Fruit fly (Drosophila melanogaster) whole organism, embryonic: Measurements from ENCODE around the gene CG13086.

ENCODE experiments used
- Abd-B ChIP-seq: fragments of 200-800 bp; sonication (Bioruptor generic); optimal IDR thresholded peaks from 2 replicates; lab custom pipeline; 2018; ENCODE audit warnings: missing biosample characterization, mild to moderate bottlenecking, missing genetic modification characterization, moderate library complexity
- Ada2b ChIP-seq: fragments of 200-800 bp; sonication (Bioruptor generic); IDR thresholded peaks from 2 replicates; pipeline ENCODE4 v1.3.6; 2022; ENCODE audit warnings: missing biosample characterization, missing genetic modification characterization
- Adf1 ChIP-seq: fragments of 200-800 bp; sonication (Bioruptor generic); IDR thresholded peaks from 2 replicates; pipeline ENCODE4 v1.3.6; 2022; ENCODE audit warnings: missing biosample characterization, missing genetic modification characterization
- CG10366 ChIP-seq: fragments of 200-800 bp; sonication (Bioruptor generic); IDR thresholded peaks from 2 replicates; pipeline ENCODE4 v1.3.6; 2022; ENCODE audit warnings: missing biosample characterization, missing genetic modification characterization
- CG10654 ChIP-seq: fragments of 200-800 bp; sonication (Bioruptor generic); optimal IDR thresholded peaks from 2 replicates; lab custom pipeline; 2016; ENCODE audit warnings: missing biosample characterization, missing genetic modification characterization
- CG11695 ChIP-seq: fragments of 200-800 bp; sonication (Bioruptor generic); IDR thresholded peaks from 3 replicates; pipeline ENCODE4 v1.3.6; 2022; ENCODE audit warnings: missing biosample characterization, missing genetic modification characterization
- CG11696 ChIP-seq: fragments of 200-800 bp; sonication (Bioruptor generic); IDR thresholded peaks from 2 replicates; pipeline ENCODE4 v1.3.6; 2022; ENCODE audit warnings: missing biosample characterization, missing genetic modification characterization
- CG14014 ChIP-seq: fragments of 200-800 bp; sonication (Bioruptor generic); IDR thresholded peaks from 2 replicates; pipeline ENCODE4 v1.3.6; 2022; ENCODE audit warnings: missing biosample characterization, missing genetic modification characterization
- CG17186 ChIP-seq: fragments of 200-800 bp; sonication (Bioruptor generic); optimal IDR thresholded peaks from 3 replicates; lab custom pipeline; 2017; ENCODE audit warnings: missing biosample characterization, missing genetic modification reagents, missing genetic modification characterization
- CG17361 ChIP-seq: fragments of 200-800 bp; sonication (Bioruptor generic); IDR thresholded peaks from 3 replicates; pipeline ENCODE4 v1.3.6; 2022; ENCODE audit warnings: missing biosample characterization, missing genetic modification characterization
- CG2116 ChIP-seq: fragments of 200-800 bp; sonication (Bioruptor generic); optimal IDR thresholded peaks from 3 replicates; lab custom pipeline; 2018; ENCODE audit warnings: missing biosample characterization, mild to moderate bottlenecking, missing genetic modification characterization
- CG32772 ChIP-seq: fragments of 200-800 bp; sonication (Bioruptor generic); IDR thresholded peaks from 2 replicates; pipeline ENCODE4 v1.3.6; 2022; ENCODE audit warnings: missing biosample characterization, missing genetic modification characterization
- CG4424 ChIP-seq: fragments of 200-800 bp; sonication (Bioruptor generic); optimal IDR thresholded peaks from 3 replicates; lab custom pipeline; 2016; ENCODE audit warnings: missing biosample characterization, missing genetic modification characterization
- CG6654 ChIP-seq: fragments of 200-800 bp; sonication (Bioruptor generic); optimal IDR thresholded peaks from 2 replicates; lab custom pipeline; 2017; ENCODE audit warnings: missing biosample characterization, mild to moderate bottlenecking, missing genetic modification characterization
- CG7357 ChIP-seq: fragments of 200-800 bp; sonication (Bioruptor generic); IDR thresholded peaks from 3 replicates; pipeline ENCODE4 v1.3.6; 2022; ENCODE audit warnings: missing biosample characterization, missing genetic modification characterization
- CG7839 ChIP-seq: fragments of 200-800 bp; sonication (Bioruptor generic); optimal IDR thresholded peaks from 3 replicates; lab custom pipeline; 2018; ENCODE audit warnings: missing biosample characterization, mild to moderate bottlenecking, missing genetic modification characterization, moderate library complexity
- CG7963 ChIP-seq: fragments of 200-800 bp; sonication (Bioruptor generic); IDR thresholded peaks from 3 replicates; pipeline ENCODE4 v1.3.6; 2022; ENCODE audit warnings: missing biosample characterization, missing genetic modification characterization; ENCODE audit not compliant: partially characterized antibody
- CTCF ChIP-seq: fragments of 200-800 bp; sonication (Bioruptor generic); optimal IDR thresholded peaks from 2 replicates; lab custom pipeline; 2017; ENCODE audit warnings: missing biosample characterization, mild to moderate bottlenecking, missing genetic modification characterization, moderate library complexity
- Dek ChIP-seq: fragments of 200-800 bp; sonication (Bioruptor generic); optimal IDR thresholded peaks from 3 replicates; lab custom pipeline; 2019; ENCODE audit warnings: missing biosample characterization, mild to moderate bottlenecking, missing genetic modification characterization, moderate library complexity
- Dref ChIP-seq: fragments of 200-800 bp; sonication (Bioruptor generic); IDR thresholded peaks from 2 replicates; pipeline ENCODE4 v1.3.6; 2022; ENCODE audit warnings: missing biosample characterization, missing genetic modification characterization
- Gug ChIP-seq: fragments of 200-800 bp; sonication (Bioruptor generic); IDR thresholded peaks from 4 replicates; pipeline ENCODE4 v1.3.6; 2022; ENCODE audit warnings: missing biosample characterization, missing genetic modification characterization
- HHEX ChIP-seq: fragments of 200-800 bp; sonication (Bioruptor generic); optimal IDR thresholded peaks from 3 replicates; lab custom pipeline; 2017; ENCODE audit warnings: missing biosample characterization, mild to moderate bottlenecking, missing genetic modification characterization, missing genetic modification reagents
- Hmr ChIP-seq: fragments of 200-800 bp; sonication (Bioruptor generic); optimal IDR thresholded peaks from 3 replicates; lab custom pipeline; 2017; ENCODE audit warnings: mild to moderate bottlenecking, missing biosample characterization, missing genetic modification reagents, missing genetic modification characterization
- Meics ChIP-seq: fragments of 200-800 bp; sonication (Bioruptor generic); optimal IDR thresholded peaks from 2 replicates; lab custom pipeline; 2017; ENCODE audit warnings: missing biosample characterization, mild to moderate bottlenecking, missing genetic modification characterization
- Myb ChIP-seq: fragments of 200-800 bp; sonication (Bioruptor generic); optimal IDR thresholded peaks from 2 replicates; lab custom pipeline; 2016; ENCODE audit warnings: missing biosample characterization, missing genetic modification characterization
- NK7.1 ChIP-seq: fragments of 200-800 bp; sonication (Bioruptor generic); optimal IDR thresholded peaks from 3 replicates; lab custom pipeline; 2016; ENCODE audit warnings: missing biosample characterization, missing genetic modification characterization
- Ptx1 ChIP-seq: fragments of 200-800 bp; sonication (Bioruptor generic); IDR thresholded peaks from 2 replicates; pipeline ENCODE4 v1.3.6; 2022; ENCODE audit warnings: missing biosample characterization, missing genetic modification characterization
- Ravus ChIP-seq: fragments of 200-800 bp; sonication (Bioruptor generic); IDR thresholded peaks from 2 replicates; pipeline ENCODE4 v1.3.6; 2022; ENCODE audit warnings: missing biosample characterization, missing genetic modification characterization
- Side ChIP-seq: fragments of 200-800 bp; sonication (Bioruptor generic); optimal IDR thresholded peaks from 2 replicates; lab custom pipeline; 2016; ENCODE audit warnings: missing biosample characterization, missing genetic modification characterization
- Sox102F ChIP-seq: fragments of 200-800 bp; sonication (Bioruptor generic); optimal IDR thresholded peaks from 2 replicates; lab custom pipeline; 2018; ENCODE audit warnings: missing biosample characterization, mild to moderate bottlenecking, missing genetic modification characterization, moderate library complexity
- Taf1 ChIP-seq: fragments of 200-800 bp; sonication (Bioruptor generic); IDR thresholded peaks from 2 replicates; pipeline ENCODE4 v1.3.6; 2022; ENCODE audit warnings: missing biosample characterization, missing genetic modification characterization
- Usf ChIP-seq: fragments of 200-800 bp; sonication (Bioruptor generic); optimal IDR thresholded peaks from 2 replicates; lab custom pipeline; 2017; ENCODE audit warnings: missing genotype, missing biosample characterization, missing genetic modification characterization
- dmrt99B ChIP-seq: fragments of 200-800 bp; sonication (Bioruptor generic); optimal IDR thresholded peaks from 2 replicates; lab custom pipeline; 2018; ENCODE audit warnings: missing biosample characterization, mild to moderate bottlenecking, missing genetic modification characterization, moderate library complexity
- dpn ChIP-seq, 2 experiments: fragments of 200-800 bp; sonication (Bioruptor generic); optimal IDR thresholded peaks; 3 replicates each; lab custom pipeline; 2016; ENCODE audit warnings: missing biosample characterization in 2 of 2, missing genetic modification characterization in 2 of 2
- dysf ChIP-seq: fragments of 200-800 bp; sonication (Bioruptor generic); IDR thresholded peaks from 3 replicates; pipeline ENCODE4 v1.3.6; 2022; ENCODE audit warnings: missing biosample characterization, missing genetic modification characterization
- exex ChIP-seq: fragments of 200-800 bp; sonication (Bioruptor generic); optimal IDR thresholded peaks from 4 replicates; lab custom pipeline; 2018; ENCODE audit warnings: missing biosample characterization, mild to moderate bottlenecking, missing genetic modification characterization, moderate library complexity
- eyg ChIP-seq: fragments of 200-800 bp; sonication (Bioruptor generic); optimal IDR thresholded peaks from 3 replicates; lab custom pipeline; 2016; ENCODE audit warnings: missing biosample characterization, missing genetic modification characterization
- gsb ChIP-seq: fragments of 200-800 bp; sonication (Bioruptor generic); IDR thresholded peaks from 2 replicates; pipeline ENCODE4 v1.3.6; 2022; ENCODE audit warnings: missing biosample characterization, missing genetic modification characterization
- hb ChIP-seq: fragments of 200-800 bp; sonication (Bioruptor generic); IDR thresholded peaks from 3 replicates; pipeline ENCODE4 v1.3.6; 2022; ENCODE audit warnings: missing biosample characterization, missing genetic modification characterization; ENCODE audit not compliant: partially characterized antibody
- insv ChIP-seq, 2 experiments: fragments of 200-800 bp; sonication (Bioruptor generic); optimal IDR thresholded peaks; 3 replicates each; lab custom pipeline; 2016 to 2018; ENCODE audit warnings: missing biosample characterization in 2 of 2, missing genetic modification characterization in 2 of 2
- mam ChIP-seq: fragments of 200-800 bp; sonication (Bioruptor generic); optimal IDR thresholded peaks from 3 replicates; lab custom pipeline; 2016; ENCODE audit warnings: missing biosample characterization, missing genetic modification characterization
- oc ChIP-seq: fragments of 200-800 bp; sonication (Bioruptor generic); optimal IDR thresholded peaks from 2 replicates; lab custom pipeline; 2018; ENCODE audit warnings: missing biosample characterization, mild to moderate bottlenecking, missing genetic modification characterization, moderate library complexity
- pnt ChIP-seq: fragments of 200-800 bp; sonication (Bioruptor generic); optimal IDR thresholded peaks from 3 replicates; lab custom pipeline; 2016; ENCODE audit warnings: missing biosample characterization, missing genetic modification characterization
- pum ChIP-seq: fragments of 200-800 bp; sonication (Bioruptor generic); optimal IDR thresholded peaks from 2 replicates; lab custom pipeline; 2016; ENCODE audit warnings: missing biosample characterization, missing genetic modification characterization
- scrt ChIP-seq: fragments of 200-800 bp; sonication (Bioruptor generic); optimal IDR thresholded peaks from 2 replicates; lab custom pipeline; 2018; ENCODE audit warnings: missing biosample characterization, mild to moderate bottlenecking, missing genetic modification characterization, moderate library complexity
- sens ChIP-seq: fragments of 200-800 bp; sonication (Bioruptor generic); peaks from one replicate; lab custom pipeline; 2016; ENCODE audit warnings: missing biosample characterization, missing genetic modification characterization
- slou ChIP-seq: fragments of 200-800 bp; sonication (Bioruptor generic); optimal IDR thresholded peaks from 3 replicates; lab custom pipeline; 2016; ENCODE audit warnings: missing biosample characterization, missing genetic modification characterization
- sug ChIP-seq: fragments of 200-800 bp; optimal IDR thresholded peaks from 2 replicates; lab custom pipeline; 2019; ENCODE audit warnings: missing biosample characterization, mild to moderate bottlenecking, missing genetic modification characterization, moderate library complexity
- unc-4 ChIP-seq: fragments of 200-800 bp; sonication (Bioruptor generic); IDR thresholded peaks from 2 replicates; pipeline ENCODE4 v1.3.6; 2022; ENCODE audit warnings: missing biosample characterization, missing genetic modification characterization; ENCODE audit not compliant: partially characterized antibody
- usp ChIP-seq: fragments of >200 bp; optimal IDR thresholded peaks from 2 replicates; lab custom pipeline; 2017; ENCODE audit warnings: missing biosample characterization, missing genetic modification characterization
- wdn ChIP-seq: fragments of 200-800 bp; sonication (Bioruptor generic); IDR thresholded peaks from 2 replicates; pipeline ENCODE4 v1.3.6; 2022; ENCODE audit warnings: missing biosample characterization, missing genetic modification characterization
- z ChIP-seq: fragments of 200-800 bp; sonication (Bioruptor generic); IDR thresholded peaks from 3 replicates; pipeline ENCODE4 v1.3.6; 2022; ENCODE audit warnings: missing biosample characterization, missing genetic modification characterization
- zf30C ChIP-seq: fragments of 200-800 bp; sonication (Bioruptor generic); optimal IDR thresholded peaks from 3 replicates; lab custom pipeline; 2018; ENCODE audit warnings: missing biosample characterization, mild to moderate bottlenecking, missing genetic modification characterization

The CG13086 gene

dm6 chr2L:19314589-19314988 is 49.6 kb upstream of the CG13086 start (continued):
- no peak for TF ChIP-seq gsb (GFP tag; lab: Robert Waterston, UW)
- no peak for TF ChIP-seq exex (tag; lab: Kevin White, UChicago)
- TF ChIP-seq oc (tag; lab: Kevin White, UChicago), result no peak
- no peak for TF ChIP-seq Meics
- TF ChIP-seq HHEX (GFP tag; lab: Kevin White, UChicago), result no peak
- no peak for TF ChIP-seq zf30C
- no peak for TF ChIP-seq dysf (GFP tag; lab: Robert Waterston, UW)
- TF ChIP-seq scrt (GFP tag; lab: Kevin White, UChicago), result no peak
- TF ChIP-seq CG17186, result no peak
- TF ChIP-seq pnt (GFP tag; lab: Kevin White, UChicago), result no peak
- TF ChIP-seq CG11696, result no peak
- TF ChIP-seq slou (GFP tag; lab: Kevin White, UChicago), result no peak
- TF ChIP-seq mam (GFP tag; lab: Kevin White, UChicago), result no peak
- TF ChIP-seq NK7.1 (GFP tag; lab: Kevin White, UChicago), result no peak
- peak; percentile 9 for TF ChIP-seq CG7839 (tag; lab: Kevin White, UChicago)
- TF ChIP-seq eyg (GFP tag; lab: Kevin White, UChicago), result no peak
- TF ChIP-seq Abd-B, result peak; percentile 1
- TF ChIP-seq hb (GFP tag; lab: Robert Waterston, UW), result no peak; the same call in 2 of the 3 replicates
- no peak for TF ChIP-seq Hmr (GFP tag; lab: Kevin White, UChicago)
- no peak for TF ChIP-seq Usf (GFP tag; lab: Kevin White, UChicago)
- no peak for TF ChIP-seq CG11695 (GFP tag; lab: Robert Waterston, UW)
- TF ChIP-seq z (GFP tag; lab: Robert Waterston, UW), result no peak
- TF ChIP-seq CG32772 (GFP tag; lab: Robert Waterston, UW), result no peak
- peak; percentile 17 for TF ChIP-seq dmrt99B (tag; lab: Kevin White, UChicago)
- peak in 1 of 2 experiments; percentile 15 for TF ChIP-seq dpn (GFP tag; optimal IDR thresholded peaks at IDR 0.05; lab: Kevin White, UChicago)
- TF ChIP-seq Ravus (GFP tag; lab: Robert Waterston, UW), result no peak
- peak; percentile 2 for TF ChIP-seq pum (GFP tag; lab: Kevin White, UChicago)
- no peak for TF ChIP-seq CG7963
- no peak for TF ChIP-seq Taf1 (GFP tag; lab: Robert Waterston, UW)
- TF ChIP-seq CG10654 (GFP tag; lab: Kevin White, UChicago), result no peak
- no peak for TF ChIP-seq Myb (GFP tag; lab: Kevin White, UChicago)
- peak; percentile 11 for TF ChIP-seq Sox102F
- no peak for TF ChIP-seq Dek (tag; lab: Kevin White, UChicago)
- no peak for TF ChIP-seq insv (GFP tag; optimal IDR thresholded peaks at IDR 0.05; lab: Kevin White, UChicago)
- no peak for TF ChIP-seq Dref
- TF ChIP-seq CG17361 (GFP tag; lab: Robert Waterston, UW), result 0 out of 3 replicates have a peak, but pooled peaks have one; percentile 25
- TF ChIP-seq Ada2b (GFP tag; lab: Robert Waterston, UW), result no peak
- no peak for TF ChIP-seq CG6654 (GFP tag; lab: Kevin White, UChicago)
- TF ChIP-seq Gug (GFP tag; lab: Robert Waterston, UW), result no peak
- no peak for TF ChIP-seq Adf1 (GFP tag; lab: Robert Waterston, UW)
- no peak for TF ChIP-seq CTCF
- TF ChIP-seq wdn (GFP tag; lab: Robert Waterston, UW), result no peak
- no peak for TF ChIP-seq CG10366 (GFP tag; lab: Robert Waterston, UW)
- no peak for TF ChIP-seq CG7357 (GFP tag; lab: Robert Waterston, UW)
- TF ChIP-seq sug (tag; lab: Kevin White, UChicago), result no peak
- no peak for TF ChIP-seq unc-4 (GFP tag; lab: Robert Waterston, UW)
- peak; percentile 81 for TF ChIP-seq sens (GFP tag; lab: Kevin White, UChicago)
- TF ChIP-seq CG14014 (GFP tag; lab: Robert Waterston, UW), result no peak
- no peak for TF ChIP-seq Ptx1 (GFP tag; lab: Robert Waterston, UW)
- TF ChIP-seq CG2116 (GFP tag; lab: Kevin White, UChicago), result no peak
- no peak for TF ChIP-seq usp
- no peak for TF ChIP-seq Side
- TF ChIP-seq CG4424 (GFP tag; lab: Kevin White, UChicago), result peak; percentile 32
